Fruit fly (Drosophila melanogaster) S2 (cell line): ENCODE results near the gene rasp.

Experiments used
- CG8478 ChIP-seq: fragments of >200 bp; optimal IDR thresholded peaks from 2 replicates; lab custom pipeline; 2018
- CTCF ChIP-seq, 2 experiments: fragments of >200 bp; optimal IDR thresholded peaks; 2 replicates each; lab custom pipeline; 2018

The rasp gene

dm6 chr3L:3148125-3149059 is 13.6 kb upstream of the rasp start, which contains the start of the genes Usp5 and BtbVII:
TSS of gene Usp5 (minus strand) at chr3L:3148358.
TSS of gene BtbVII (plus strand) at chr3L:3148646.
- TF ChIP-seq CG8478 (no peak), CTCF (optimal IDR thresholded peaks at IDR 0.05; lab: Kevin White, UChicago) (no peak)

DNA sequence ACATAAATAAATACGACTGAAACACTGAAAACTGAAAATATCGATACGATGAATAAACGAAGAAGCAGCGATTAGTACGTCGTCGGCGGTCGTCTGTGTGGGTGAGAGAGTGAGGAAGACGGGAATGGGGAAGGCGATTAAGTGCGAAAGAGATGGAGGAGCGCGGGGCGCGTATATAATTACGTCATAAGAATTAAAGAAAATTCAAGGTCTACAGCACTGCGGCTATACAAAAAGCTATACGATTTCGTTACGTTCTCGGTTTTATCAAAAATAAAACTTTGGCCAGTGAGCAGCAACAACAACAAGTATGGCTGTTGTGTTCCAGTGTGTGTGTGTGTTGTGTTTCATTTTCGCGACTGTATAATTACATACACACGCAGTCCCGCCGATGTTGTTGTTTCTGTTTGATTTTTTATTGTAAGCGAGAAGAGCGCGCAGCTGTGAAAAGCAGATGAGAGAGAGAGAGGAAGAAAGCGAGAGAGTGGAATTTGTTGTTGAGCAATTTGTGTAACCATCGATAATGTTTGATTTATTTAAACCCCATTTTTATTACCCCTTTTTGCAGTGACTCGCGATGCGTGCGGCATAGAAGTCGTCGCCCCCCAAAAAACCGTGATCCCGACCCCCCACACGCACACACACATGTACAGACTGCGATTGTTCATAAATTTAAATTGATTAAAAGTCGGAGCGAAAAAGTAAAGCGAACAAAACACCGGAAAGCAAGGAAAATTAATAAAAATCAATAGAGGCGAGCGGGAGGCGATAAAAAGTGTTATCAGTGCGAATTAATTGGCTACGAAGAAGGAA is 12.7 kb upstream of the rasp start:
- TF ChIP-seq CG8478 (no peak), CTCF (optimal IDR thresholded peaks at IDR 0.05; lab: Kevin White, UChicago) (no peak)

DNA sequence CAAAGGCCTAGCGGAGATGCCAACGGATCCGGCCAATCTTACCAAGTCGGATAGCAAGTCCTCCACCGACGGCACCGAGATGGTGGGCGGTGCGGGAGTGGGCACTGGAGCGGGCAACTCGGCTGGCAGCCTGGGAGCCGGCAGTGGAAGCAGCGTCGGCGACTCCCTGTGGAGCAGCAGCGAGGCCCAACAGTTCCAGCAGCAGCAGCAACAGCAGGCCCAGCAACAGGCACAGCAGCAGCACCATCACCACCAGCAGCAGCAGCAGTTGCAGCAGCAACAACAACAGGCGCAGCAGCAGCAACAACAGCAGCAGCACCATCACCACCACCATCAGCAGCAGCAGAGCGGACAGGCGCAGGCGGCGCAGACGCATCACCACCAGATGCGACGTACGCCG is 11.6 kb upstream of the rasp start:
- TF ChIP-seq CG8478, result no peak
- TF ChIP-seq CTCF (optimal IDR thresholded peaks at IDR 0.05; lab: Kevin White, UChicago), result no peak

DNA sequence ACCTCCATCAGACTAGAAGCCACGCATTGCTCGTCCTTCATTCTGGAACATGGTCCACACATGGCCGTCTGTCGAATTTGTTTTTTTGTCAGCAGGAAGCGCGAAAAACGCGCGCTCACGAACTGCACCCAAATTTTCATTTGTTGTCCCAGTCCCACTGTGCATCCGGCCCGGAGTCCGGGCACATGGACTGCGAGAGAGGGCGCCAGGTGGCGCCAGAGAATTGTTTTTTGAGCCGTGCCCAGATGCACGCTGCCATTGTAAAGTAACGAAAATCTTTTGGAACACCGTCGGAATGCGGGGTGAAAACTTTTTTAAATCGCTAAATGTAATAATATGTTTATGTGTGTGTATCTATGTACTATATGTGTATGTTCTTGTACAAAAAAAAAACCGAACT is 4.3 kb upstream of the rasp start:
- TF ChIP-seq CG8478 (no peak), CTCF (optimal IDR thresholded peaks at IDR 0.05; lab: Kevin White, UChicago) (peak; percentile 50 to 59)

- TF ChIP-seq CTCF (optimal IDR thresholded peaks at IDR 0.05; lab: Kevin White, UChicago) (no peak), CG8478 (no peak)
Measured at dm6 chr3L:3159309-3160194, 2.4 kb upstream of the rasp start, which contains the start of the genes ND-30 and CG15812. TSS of gene ND-30 (minus strand) at chr3L:3159578. TSS of gene CG15812 (plus strand) at chr3L:3159991.

DNA sequence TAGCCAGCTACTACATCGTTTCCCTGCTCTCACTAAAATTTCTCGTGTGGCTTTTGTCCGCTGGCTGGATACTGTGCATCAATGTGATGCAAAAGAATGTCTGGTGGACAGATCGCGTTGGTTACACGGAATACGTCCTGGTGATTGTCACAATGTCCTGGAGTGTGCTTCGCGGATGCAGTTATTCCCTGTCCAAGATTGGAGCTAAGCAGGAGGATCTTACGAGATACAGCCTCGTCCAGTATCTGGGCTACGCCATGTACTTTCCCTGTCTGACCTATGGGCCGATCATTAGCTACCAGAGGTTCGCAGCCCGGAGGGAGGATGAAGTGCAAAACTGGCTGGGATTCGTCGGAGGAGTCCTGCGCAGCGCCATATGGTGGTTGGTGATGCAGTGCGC is 604 bp downstream of the rasp start:
- TF ChIP-seq CG8478, result no peak
- TF ChIP-seq CTCF (optimal IDR thresholded peaks at IDR 0.05; lab: Kevin White, UChicago), result no peak

dm6 chr3L:3164951-3165350 is 3.0 kb downstream of the rasp start, which contains the start of gene CG32280:
TSS of gene CG32280 (plus strand) at chr3L:3165181.
- TF ChIP-seq CG8478 (no peak), CTCF (optimal IDR thresholded peaks at IDR 0.05; lab: Kevin White, UChicago) (no peak)

- TF ChIP-seq CTCF (optimal IDR thresholded peaks at IDR 0.05; lab: Kevin White, UChicago) (no peak), CG8478 (no peak)
Measured at dm6 chr3L:3165399-3165798, 3.4 kb downstream of the rasp start.

- TF ChIP-seq CG8478 (no peak), CTCF (optimal IDR thresholded peaks at IDR 0.05; lab: Kevin White, UChicago) (no peak)
Measured at dm6 chr3L:3166200-3166695, 4.3 kb downstream of the rasp start, which contains the start of gene Asciz. TSS of gene Asciz (minus strand) at chr3L:3166250.

DNA sequence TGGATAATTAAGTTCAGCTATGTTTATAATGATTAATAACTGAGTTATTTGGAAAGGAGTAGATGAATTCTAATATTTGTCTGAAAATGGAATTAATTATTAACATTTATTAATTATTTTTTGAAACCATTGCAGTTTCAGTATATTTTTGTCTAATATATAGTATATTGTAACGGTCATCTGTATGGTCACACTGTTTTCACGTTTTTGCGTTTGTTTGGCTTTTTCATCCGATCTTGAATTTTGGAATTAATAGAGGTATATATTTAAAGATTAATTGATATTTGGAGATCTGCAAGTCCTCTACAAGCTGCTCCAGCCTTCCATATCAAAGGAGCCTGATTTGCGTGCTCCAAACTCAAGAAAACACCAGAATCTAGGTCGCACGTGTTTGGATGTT is 7.1 kb downstream of the rasp start, which contains the start of the genes CG32278 and CG32281:
Gene CG32278 (plus strand): TSS at position 180 of the 400 bp plus-strand sequence.
Gene CG32281 (plus strand): TSS at position 269 of the 400 bp plus-strand sequence.
- TF ChIP-seq CG8478, result no peak
- no peak for TF ChIP-seq CTCF (optimal IDR thresholded peaks at IDR 0.05; lab: Kevin White, UChicago)

DNA sequence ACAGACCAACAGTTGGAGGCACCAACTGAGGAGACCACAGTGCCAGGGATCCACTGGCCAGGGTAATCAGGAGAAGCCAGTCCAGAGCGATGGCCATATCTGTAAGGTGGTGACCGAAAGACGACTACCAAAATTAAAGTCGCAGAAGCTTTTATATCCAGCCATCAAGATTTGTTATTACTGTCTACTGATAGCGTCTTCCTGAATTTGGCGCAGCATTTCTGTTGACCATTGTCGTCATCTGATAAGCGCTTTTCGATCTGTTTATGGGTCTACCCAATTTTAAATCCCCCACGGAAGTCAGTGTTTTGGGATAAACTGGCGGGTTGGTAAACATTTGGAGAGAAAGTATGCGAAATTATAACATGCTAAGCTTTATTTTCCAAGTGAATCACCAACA is 10.5 kb downstream of the rasp start, which contains the start of gene CG14963:
Gene CG14963 (minus strand): TSS at position 101 of the 400 bp plus-strand sequence.
- TF ChIP-seq CTCF (optimal IDR thresholded peaks at IDR 0.05; lab: Kevin White, UChicago), result no peak

- no peak for TF ChIP-seq CG8478
- no peak for TF ChIP-seq CTCF (optimal IDR thresholded peaks at IDR 0.05; lab: Kevin White, UChicago)
Measured at dm6 chr3L:3177872-3178271, 15.9 kb downstream of the rasp start.

DNA sequence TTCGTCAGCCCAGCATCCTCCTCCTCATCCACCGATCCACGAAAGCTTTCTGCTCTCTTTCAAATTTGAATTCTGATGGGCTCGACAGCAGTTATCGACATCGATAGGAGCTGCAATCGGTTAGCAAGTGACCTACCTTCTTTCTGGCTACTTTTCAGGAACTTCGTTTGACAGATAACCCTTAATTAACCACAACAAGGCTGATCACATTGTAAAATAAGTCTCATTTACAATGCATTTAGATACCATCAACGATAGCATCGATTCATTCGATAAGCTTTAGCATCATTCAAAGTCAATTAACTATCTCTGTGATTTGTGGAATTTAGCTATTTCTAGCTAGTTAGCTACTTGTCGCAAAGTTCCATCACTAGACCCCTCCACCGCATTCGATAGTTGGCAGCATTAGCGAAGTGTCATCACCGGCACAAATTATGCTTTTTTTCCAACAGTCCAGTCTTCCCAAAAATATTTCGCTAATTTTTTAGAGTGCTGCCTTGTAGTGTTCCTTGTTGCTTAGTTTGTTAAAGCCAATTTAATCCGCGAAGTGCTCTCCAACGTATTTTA is 16.6 kb downstream of the rasp start, which contains the start of the genes MnM and Girdin:
Gene MnM (minus strand): TSS at position 51 of the 567 bp plus-strand sequence.
Gene Girdin (plus strand): TSS at position 401 of the 567 bp plus-strand sequence.
- TF ChIP-seq CTCF (optimal IDR thresholded peaks at IDR 0.05; lab: Kevin White, UChicago), result peak in 1 of 2 experiments; percentile 46
- TF ChIP-seq CG8478, result no peak

dm6 chr3L:3179474-3179873 is 17.5 kb downstream of the rasp start:
- no peak for TF ChIP-seq CTCF (optimal IDR thresholded peaks at IDR 0.05; lab: Kevin White, UChicago)
- TF ChIP-seq CG8478, result no peak
